Worm (Caenorhabditis elegans): ENCODE measurements around the gene lon-1.

lon-1 gene

ce11 chrIII:5525973-5526372, 51.7 kb downstream of the lon-1 start, which contains the start of gene dex-1:
TSS of gene dex-1 (plus strand) at chrIII:5526104.
- TF ChIP-seq hlh-12 (tag; optimal IDR thresholded peaks at IDR 0.05) (no peak), tlf-1 (GFP tag; optimal IDR thresholded peaks at IDR 0.05) (no peak), T26A5.8 (tag; optimal IDR thresholded peaks at IDR 0.05) (no peak), ztf-26 (tag; optimal IDR thresholded peaks at IDR 0.05) (no peak), B0261.1 (tag; optimal IDR thresholded peaks at IDR 0.05) (no peak), ets-4 (GFP tag; optimal IDR thresholded peaks at IDR 0.05) (no peak), bed-2 (GFP tag; IDR thresholded peaks at IDR 0.05) (no peak), hmg-20 (GFP tag; IDR thresholded peaks at IDR 0.05) (no peak), cebp-1 (GFP tag; IDR thresholded peaks at IDR 0.05) (no peak), cebp-1 (tag; optimal IDR thresholded peaks at IDR 0.05) (no peak), pbrm-1 (GFP tag; IDR thresholded peaks at IDR 0.05) (no peak)

All from whole organism, young adult.